Fruit fly (Drosophila melanogaster) whole organism, embryonic: ENCODE measurements around the gene CG4393.

ENCODE experiments used
- Antp ChIP-seq: fragments of 200-800 bp; sonication (Bioruptor generic); optimal IDR thresholded peaks from 3 replicates; lab custom pipeline; 2016; ENCODE audit warnings: missing biosample characterization, missing genetic modification characterization
- BtbVII ChIP-seq: fragments of 200-800 bp; sonication (Bioruptor generic); optimal IDR thresholded peaks from 3 replicates; lab custom pipeline; 2017; ENCODE audit warnings: missing biosample characterization, mild to moderate bottlenecking, missing genetic modification characterization
- CG10321 ChIP-seq: fragments of 200-800 bp; sonication (Bioruptor generic); IDR thresholded peaks from 2 replicates; pipeline ENCODE4 v1.3.6; 2022; ENCODE audit warnings: missing biosample characterization, missing genetic modification characterization
- CG10654 ChIP-seq: fragments of 200-800 bp; sonication (Bioruptor generic); optimal IDR thresholded peaks from 2 replicates; lab custom pipeline; 2016; ENCODE audit warnings: missing biosample characterization, missing genetic modification characterization
- CG10979 ChIP-seq: fragments of 200-800 bp; sonication (Bioruptor generic); optimal IDR thresholded peaks from 2 replicates; lab custom pipeline; 2018; ENCODE audit warnings: missing biosample characterization, mild to moderate bottlenecking, missing genetic modification characterization, moderate library complexity
- CG11560 ChIP-seq: fragments of 200-800 bp; sonication (Bioruptor generic); IDR thresholded peaks from 3 replicates; pipeline ENCODE4 v1.3.6; 2022; ENCODE audit warnings: missing biosample characterization, missing genetic modification characterization
- CG11723 ChIP-seq: fragments of 200-800 bp; sonication (Bioruptor generic); optimal IDR thresholded peaks from 2 replicates; lab custom pipeline; 2017; ENCODE audit warnings: missing biosample characterization, mild to moderate bottlenecking, missing genetic modification characterization
- CG12299 ChIP-seq: fragments of 200-800 bp; sonication (Bioruptor generic); optimal IDR thresholded peaks from 2 replicates; lab custom pipeline; 2018; ENCODE audit warnings: missing biosample characterization, mild to moderate bottlenecking, missing genetic modification characterization
- CG14710 ChIP-seq: fragments of 200-800 bp; sonication (Bioruptor generic); optimal IDR thresholded peaks from 3 replicates; lab custom pipeline; 2019; ENCODE audit warnings: missing biosample characterization, mild to moderate bottlenecking, missing genetic modification characterization, moderate library complexity
- CG14965 ChIP-seq: fragments of 200-800 bp; sonication (Bioruptor generic); optimal IDR thresholded peaks from 2 replicates; lab custom pipeline; 2016; ENCODE audit warnings: missing biosample characterization, missing genetic modification characterization, borderline replicate concordance
- CG16863 ChIP-seq: fragments of 200-800 bp; sonication (Bioruptor generic); optimal IDR thresholded peaks from 3 replicates; lab custom pipeline; 2016; ENCODE audit warnings: missing biosample characterization, missing genetic modification characterization
- CG17385 ChIP-seq: fragments of 200-800 bp; sonication (Bioruptor generic); optimal IDR thresholded peaks from 3 replicates; lab custom pipeline; 2018; ENCODE audit warnings: missing biosample characterization, mild to moderate bottlenecking, missing genetic modification characterization
- CG17829 ChIP-seq: fragments of 200-800 bp; optimal IDR thresholded peaks from 2 replicates; lab custom pipeline; 2019; ENCODE audit warnings: missing biosample characterization, mild to moderate bottlenecking, missing genetic modification characterization, moderate library complexity
- CG18262 ChIP-seq: fragments of 200-800 bp; optimal IDR thresholded peaks from 3 replicates; lab custom pipeline; 2019; ENCODE audit warnings: missing biosample characterization, mild to moderate bottlenecking, missing genetic modification characterization, moderate library complexity
- CG18599 ChIP-seq: fragments of 200-800 bp; sonication (Bioruptor generic); optimal IDR thresholded peaks from 3 replicates; lab custom pipeline; 2017; ENCODE audit warnings: missing biosample characterization, missing genetic modification characterization, mild to moderate bottlenecking, moderate library complexity, missing genetic modification reagents
- CG31441 ChIP-seq: fragments of 200-800 bp; sonication (Bioruptor generic); IDR thresholded peaks from 2 replicates; pipeline ENCODE4 v1.3.6; 2022; ENCODE audit warnings: missing biosample characterization, missing genetic modification characterization
- CG32532 ChIP-seq: fragments of 200-800 bp; sonication (Bioruptor generic); IDR thresholded peaks from 2 replicates; pipeline ENCODE4 v1.3.6; 2022; ENCODE audit warnings: missing biosample characterization, missing genetic modification characterization
- CG33213 ChIP-seq: fragments of 200-800 bp; sonication (Bioruptor generic); optimal IDR thresholded peaks from 3 replicates; lab custom pipeline; 2016; ENCODE audit warnings: missing biosample characterization, missing genetic modification characterization
- CG4360 ChIP-seq: fragments of 200-800 bp; sonication (Bioruptor generic); IDR thresholded peaks from 2 replicates; pipeline ENCODE4 v1.3.6; 2022; ENCODE audit warnings: missing biosample characterization, missing genetic modification characterization
- CG5180 ChIP-seq: fragments of 200-800 bp; sonication (Bioruptor generic); optimal IDR thresholded peaks from 3 replicates; lab custom pipeline; 2017; ENCODE audit warnings: missing biosample characterization, missing genetic modification characterization, mild to moderate bottlenecking, moderate library complexity, missing genetic modification reagents
- CG5245 ChIP-seq: fragments of 200-800 bp; sonication (Bioruptor generic); optimal IDR thresholded peaks from 3 replicates; lab custom pipeline; 2016; ENCODE audit warnings: missing biosample characterization, missing genetic modification characterization
- CG6254 ChIP-seq: fragments of 200-800 bp; sonication (Bioruptor generic); optimal IDR thresholded peaks from 3 replicates; lab custom pipeline; 2017; ENCODE audit warnings: mild to moderate bottlenecking, missing biosample characterization, missing genetic modification reagents, missing genetic modification characterization
- CG7271 ChIP-seq: fragments of 200-800 bp; sonication (Bioruptor generic); optimal IDR thresholded peaks from 2 replicates; lab custom pipeline; 2018; ENCODE audit warnings: missing biosample characterization, mild to moderate bottlenecking, missing genetic modification characterization, moderate library complexity
- CG8388 ChIP-seq: fragments of 200-800 bp; sonication (Bioruptor generic); optimal IDR thresholded peaks from 2 replicates; lab custom pipeline; 2019; ENCODE audit warnings: missing biosample characterization, mild to moderate bottlenecking, missing genetic modification characterization, moderate library complexity
- D19A ChIP-seq: fragments of 200-800 bp; optimal IDR thresholded peaks from 3 replicates; lab custom pipeline; 2019; ENCODE audit warnings: missing biosample characterization, mild to moderate bottlenecking, missing genetic modification characterization, moderate library complexity
- Dfd ChIP-seq, 2 experiments: fragments of >200 bp; optimal IDR thresholded peaks; 2 replicates each; lab custom pipeline; 2017; ENCODE audit warnings: missing biosample characterization in 2 of 2, missing genetic modification characterization in 2 of 2
- Fer2 ChIP-seq: fragments of 200-800 bp; sonication (Bioruptor generic); optimal IDR thresholded peaks from 2 replicates; lab custom pipeline; 2018; ENCODE audit warnings: missing biosample characterization, mild to moderate bottlenecking, missing genetic modification characterization, moderate library complexity
- Hmx ChIP-seq: fragments of 200-800 bp; sonication (Bioruptor generic); optimal IDR thresholded peaks from 2 replicates; lab custom pipeline; 2016; ENCODE audit warnings: missing biosample characterization, missing genetic modification characterization
- Med ChIP-seq: fragments of 200-800 bp; sonication (Bioruptor generic); peaks from one replicate; lab custom pipeline; 2016; ENCODE audit warnings: missing biosample characterization, missing genetic modification characterization, mild to moderate bottlenecking, inconsistent platforms, moderate library complexity
- Meics ChIP-seq: fragments of 200-800 bp; sonication (Bioruptor generic); optimal IDR thresholded peaks from 2 replicates; lab custom pipeline; 2017; ENCODE audit warnings: missing biosample characterization, mild to moderate bottlenecking, missing genetic modification characterization
- Myb ChIP-seq: fragments of 200-800 bp; sonication (Bioruptor generic); optimal IDR thresholded peaks from 2 replicates; lab custom pipeline; 2016; ENCODE audit warnings: missing biosample characterization, missing genetic modification characterization
- Oaz ChIP-seq: fragments of 200-800 bp; sonication (Bioruptor generic); IDR thresholded peaks from 2 replicates; pipeline ENCODE4 v1.3.6; 2022; ENCODE audit warnings: missing biosample characterization, missing genetic modification characterization
- Ravus ChIP-seq: fragments of 200-800 bp; sonication (Bioruptor generic); IDR thresholded peaks from 2 replicates; pipeline ENCODE4 v1.3.6; 2022; ENCODE audit warnings: missing biosample characterization, missing genetic modification characterization
- Sry-β ChIP-seq: fragments of 200-800 bp; sonication (Bioruptor generic); optimal IDR thresholded peaks from 2 replicates; lab custom pipeline; 2018; ENCODE audit warnings: missing biosample characterization, mild to moderate bottlenecking, missing genetic modification characterization, moderate library complexity
- Trl ChIP-seq, 3 experiments: fragments of >200 bp in 2 of 3; fragments of 200-800 bp in 1 of 3; sonication (Bioruptor generic) in 1 of 3; optimal IDR thresholded peaks; 2 replicates in 1 of 3; 3 replicates in 2 of 3; lab custom pipeline; 2016 to 2017; ENCODE audit warnings: missing biosample characterization in 1 of 3, missing genetic modification characterization in 1 of 3
- az2 ChIP-seq: fragments of 200-800 bp; sonication (Bioruptor generic); optimal IDR thresholded peaks from 3 replicates; lab custom pipeline; 2016; ENCODE audit warnings: missing biosample characterization, missing genetic modification characterization
- fd102C ChIP-seq: fragments of 200-800 bp; sonication (Bioruptor generic); optimal IDR thresholded peaks from 2 replicates; lab custom pipeline; 2018; ENCODE audit warnings: missing biosample characterization, mild to moderate bottlenecking, missing genetic modification characterization, moderate library complexity
- jumu ChIP-seq: fragments of 200-800 bp; sonication (Bioruptor generic); optimal IDR thresholded peaks from 3 replicates; lab custom pipeline; 2016; ENCODE audit warnings: missing biosample characterization, missing genetic modification characterization
- lov ChIP-seq, 2 experiments: fragments of 200-800 bp in 1 of 2; fragments of >200 bp in 1 of 2; sonication (Bioruptor generic) in 1 of 2; IDR thresholded peaks in 1 of 2; optimal IDR thresholded peaks in 1 of 2; 2 replicates in 1 of 2; 3 replicates in 1 of 2; pipeline versions ENCODE4 v1.3.6 to Lab custom; 2017 to 2022; ENCODE audit warnings: missing biosample characterization in 1 of 2, missing genetic modification characterization in 1 of 2
- maf-S ChIP-seq: fragments of 200-800 bp; sonication (Bioruptor generic); optimal IDR thresholded peaks from 2 replicates; lab custom pipeline; 2016; ENCODE audit warnings: missing biosample characterization, missing genetic modification characterization
- nerfin-1 ChIP-seq: fragments of 200-800 bp; sonication (Bioruptor generic); optimal IDR thresholded peaks from 3 replicates; lab custom pipeline; 2019; ENCODE audit warnings: missing biosample characterization, mild to moderate bottlenecking, missing genetic modification characterization, moderate library complexity
- nmo ChIP-seq: fragments of 200-800 bp; sonication (Bioruptor generic); optimal IDR thresholded peaks from 2 replicates; lab custom pipeline; 2018; ENCODE audit warnings: missing biosample characterization, mild to moderate bottlenecking, missing genetic modification characterization, moderate library complexity
- p53 ChIP-seq: fragments of 200-800 bp; sonication (Bioruptor generic); optimal IDR thresholded peaks from 2 replicates; lab custom pipeline; 2016; ENCODE audit warnings: missing biosample characterization, missing genetic modification characterization
- pnt ChIP-seq: fragments of 200-800 bp; sonication (Bioruptor generic); optimal IDR thresholded peaks from 3 replicates; lab custom pipeline; 2016; ENCODE audit warnings: missing biosample characterization, missing genetic modification characterization
- prd ChIP-seq, 3 experiments: fragments of >200 bp in 2 of 3; fragments of 200-800 bp in 1 of 3; sonication (Bioruptor generic) in 1 of 3; optimal IDR thresholded peaks in 2 of 3; IDR thresholded peaks in 1 of 3; 2 replicates in 2 of 3; 3 replicates in 1 of 3; pipeline versions ENCODE4 v1.3.6 to Lab custom; 2017 to 2022; ENCODE audit warnings: missing biosample characterization in 1 of 3, missing genetic modification characterization in 1 of 3
- pum ChIP-seq: fragments of 200-800 bp; sonication (Bioruptor generic); optimal IDR thresholded peaks from 2 replicates; lab custom pipeline; 2016; ENCODE audit warnings: missing biosample characterization, missing genetic modification characterization
- rib ChIP-seq: fragments of 200-800 bp; sonication (Bioruptor generic); IDR thresholded peaks from 2 replicates; pipeline ENCODE4 v1.3.6; 2022; ENCODE audit warnings: missing biosample characterization, missing genetic modification characterization
- tna ChIP-seq: fragments of 200-800 bp; sonication (Bioruptor generic); IDR thresholded peaks from 2 replicates; pipeline ENCODE4 v1.3.6; 2022; ENCODE audit warnings: missing biosample characterization, missing genetic modification characterization; ENCODE audit not compliant: partially characterized antibody
- vvl ChIP-seq: fragments of 200-800 bp; sonication (Bioruptor generic); IDR thresholded peaks from 2 replicates; pipeline ENCODE4 v1.3.6; 2022; ENCODE audit warnings: missing biosample characterization, missing genetic modification characterization
- zf30C ChIP-seq: fragments of 200-800 bp; sonication (Bioruptor generic); optimal IDR thresholded peaks from 3 replicates; lab custom pipeline; 2018; ENCODE audit warnings: missing biosample characterization, mild to moderate bottlenecking, missing genetic modification characterization

Gene CG4393

DNA sequence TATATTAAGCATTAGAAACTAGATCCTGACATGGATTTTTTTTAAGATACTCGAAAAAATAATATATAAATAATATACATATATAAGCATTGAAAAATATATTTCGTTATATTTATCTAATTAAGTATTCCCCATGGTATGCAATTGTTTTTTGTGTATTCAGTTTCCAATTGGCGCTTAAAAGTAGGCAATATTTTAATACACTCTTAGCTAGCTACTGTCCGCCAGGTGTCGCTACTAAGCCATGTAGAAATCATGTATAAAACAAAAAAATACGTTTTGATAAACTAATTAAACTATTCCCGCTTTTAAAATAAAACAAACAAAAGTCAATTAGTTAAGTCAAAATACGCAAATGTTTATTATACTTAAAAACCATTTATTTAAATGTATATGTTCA, 53.3 kb downstream of the CG4393 start (continued):
- TF ChIP-seq CG5180 (GFP tag; lab: Kevin White, UChicago): peak; percentile 21
- TF ChIP-seq CG4360: no peak
- TF ChIP-seq CG10979: peak; percentile 63
- no peak for TF ChIP-seq Antp
- TF ChIP-seq Fer2 (tag; lab: Kevin White, UChicago): no peak
- no peak for TF ChIP-seq Ravus (GFP tag; lab: Robert Waterston, UW)
- peak; percentile 68 for TF ChIP-seq CG14710 (tag; lab: Kevin White, UChicago)
- TF ChIP-seq zf30C (GFP tag; lab: Kevin White, UChicago): peak; percentile 25
- TF ChIP-seq Oaz (GFP tag; lab: Robert Waterston, UW): no peak
- TF ChIP-seq CG11560: no peak
- TF ChIP-seq tna (GFP tag; lab: Robert Waterston, UW): no peak
- peak; percentile 32 for TF ChIP-seq Sry-β (GFP tag; lab: Kevin White, UChicago)
- TF ChIP-seq pnt: no peak
- peak; percentile 60 for TF ChIP-seq nerfin-1 (tag; lab: Kevin White, UChicago)
- peak; percentile 11 for TF ChIP-seq CG8388 (GFP tag; lab: Kevin White, UChicago)
- peak; percentile 56 for TF ChIP-seq CG5245 (GFP tag; lab: Kevin White, UChicago)
- peak; percentile 94 for TF ChIP-seq Med (GFP tag; lab: Kevin White, UChicago)
- peak; percentile 68 for TF ChIP-seq vvl (GFP tag; lab: Robert Waterston, UW)
- peak; percentile 99 for TF ChIP-seq CG14965 (GFP tag; lab: Kevin White, UChicago)
- no peak for TF ChIP-seq prd (optimal IDR thresholded peaks at IDR 0.05; lab: Kevin White, UChicago)
- TF ChIP-seq prd (GFP tag; IDR thresholded peaks at IDR 0.05; lab: Robert Waterston, UW): no peak
- no peak for TF ChIP-seq rib (GFP tag; lab: Robert Waterston, UW)
- TF ChIP-seq CG18262: peak; percentile 57
- TF ChIP-seq CG10654 (GFP tag; lab: Kevin White, UChicago): peak; percentile 37
- peak; percentile 68 for TF ChIP-seq CG6254 (GFP tag; lab: Kevin White, UChicago)
- TF ChIP-seq CG32532 (GFP tag; lab: Robert Waterston, UW): peak; percentile 48; the same call in 1 of the 2 replicates
- no peak for TF ChIP-seq CG12299
- peak; percentile 31 for TF ChIP-seq nmo
- peak; percentile 67 for TF ChIP-seq CG17829
- peak; percentile 72 for TF ChIP-seq CG31441
- no peak for TF ChIP-seq Myb (GFP tag; lab: Kevin White, UChicago)
- TF ChIP-seq Trl (optimal IDR thresholded peaks at IDR 0.05; lab: Kevin White, UChicago): no peak
- no peak for TF ChIP-seq Trl (GFP tag; optimal IDR thresholded peaks at IDR 0.05; lab: Kevin White, UChicago)
- no peak for TF ChIP-seq pum
- no peak for TF ChIP-seq Hmx (GFP tag; lab: Kevin White, UChicago)
- peak; percentile 35 for TF ChIP-seq CG17385 (GFP tag; lab: Kevin White, UChicago)
- TF ChIP-seq CG18599 (GFP tag; lab: Kevin White, UChicago): no peak
- TF ChIP-seq Meics (GFP tag; lab: Kevin White, UChicago): peak; percentile 43
- TF ChIP-seq CG33213: peak; percentile 64
- no peak for TF ChIP-seq lov (optimal IDR thresholded peaks at IDR 0.05; lab: Kevin White, UChicago)
- TF ChIP-seq lov (GFP tag; IDR thresholded peaks at IDR 0.05; lab: Robert Waterston, UW): no peak
- TF ChIP-seq BtbVII (GFP tag; lab: Kevin White, UChicago): peak; percentile 23
- TF ChIP-seq CG16863: no peak
- peak; percentile 56 for TF ChIP-seq fd102C (GFP tag; lab: Kevin White, UChicago)
- no peak for TF ChIP-seq Dfd (GFP tag; optimal IDR thresholded peaks at IDR 0.05; lab: Kevin White, UChicago)
- no peak for TF ChIP-seq CG10321 (GFP tag; lab: Robert Waterston, UW)
- no peak for TF ChIP-seq p53
- TF ChIP-seq CG7271 (tag; lab: Kevin White, UChicago): peak; percentile 37
- TF ChIP-seq maf-S (GFP tag; lab: Kevin White, UChicago): no peak
- no peak for TF ChIP-seq D19A (tag; lab: Kevin White, UChicago)
- TF ChIP-seq CG11723 (GFP tag; lab: Kevin White, UChicago): no peak
- TF ChIP-seq az2 (GFP tag; lab: Kevin White, UChicago): peak; percentile 55
- TF ChIP-seq jumu (GFP tag; lab: Kevin White, UChicago): no peak
